Worm (Caenorhabditis elegans) whole organism, late embryonic: ENCODE measurements around the gene F01D5.7.

Experiments
- ceh-45 ChIP-seq: fragments of 200-800 bp; sonication (Bioruptor generic); IDR thresholded peaks from 2 replicates; pipeline ENCODE4 v1.3.6; 2022; ENCODE audit warnings: missing genetic modification reagents, missing genetic modification characterization, missing compliant biosample characterization
- dmd-4 ChIP-seq: sonication (generic microtip); optimal IDR thresholded peaks from 2 replicates; lab custom pipeline; 2016; ENCODE audit warnings: borderline replicate concordance, missing genetic modification characterization, missing compliant biosample characterization
- elt-2 ChIP-seq: sonication (generic microtip); optimal IDR thresholded peaks from 2 replicates; lab custom pipeline; 2016; ENCODE audit warnings: missing genetic modification reagents, missing genetic modification characterization, missing compliant biosample characterization
- eyg-1 ChIP-seq: sonication (generic microtip); optimal IDR thresholded peaks from 2 replicates; lab custom pipeline; 2016; ENCODE audit warnings: missing genotype, missing genetic modification characterization, missing compliant biosample characterization
- fkh-10 ChIP-seq: fragments of 150-350 bp; optimal IDR thresholded peaks from 2 replicates; lab custom pipeline; 2014; ENCODE audit warnings: missing biosample characterization, missing genetic modification reagents, missing genetic modification characterization
- mec-3 ChIP-seq: sonication (generic microtip); optimal IDR thresholded peaks from 2 replicates; lab custom pipeline; 2016; ENCODE audit warnings: borderline replicate concordance, missing genetic modification characterization, missing compliant biosample characterization
- nfya-1 ChIP-seq: sonication (generic microtip); optimal IDR thresholded peaks from 2 replicates; lab custom pipeline; 2017; ENCODE audit warnings: missing genetic modification characterization, mild to moderate bottlenecking, missing compliant biosample characterization, antibody characterized with exemption, moderate library complexity

DNA sequence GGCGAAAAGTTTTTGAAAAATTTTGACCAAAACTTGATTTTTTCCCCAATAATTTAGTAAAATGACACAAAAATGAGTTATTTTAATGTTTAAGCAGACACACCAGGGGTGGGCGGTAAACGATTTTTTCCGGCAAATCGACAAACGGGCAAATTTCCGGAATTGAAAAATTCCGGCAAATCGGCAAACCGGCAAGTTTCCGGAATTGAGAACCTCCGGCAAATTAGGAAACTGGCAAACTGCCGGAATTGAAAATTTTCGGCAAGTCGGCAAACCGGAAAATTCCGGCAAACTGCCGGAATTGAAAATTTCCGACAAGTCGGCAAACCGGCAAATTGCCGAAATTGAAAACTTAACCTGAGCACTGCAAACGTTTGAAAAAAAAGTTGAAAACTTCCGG, 24.2 kb downstream of the F01D5.7 start:
- TF ChIP-seq mec-3 (tag; lab: Kevin White, UChicago) (no peak), elt-2 (no peak), fkh-10 (GFP tag; lab: Kevin White, UChicago) (no peak), dmd-4 (tag; lab: Kevin White, UChicago) (no peak), ceh-45 (GFP tag; lab: Robert Waterston, UW) (no peak), eyg-1 (tag; lab: Kevin White, UChicago) (no peak), nfya-1 (no peak)
